Worm (Caenorhabditis elegans) whole organism, L4 larva: ENCODE measurements around the gene myrf-1.

ENCODE experiments used
- F26F4.8 ChIP-seq: fragments of 200-800 bp; sonication (Bioruptor generic); conservative IDR thresholded peaks from 2 replicates; pipeline ENCODE4 v1.3.6; 2022; ENCODE audit warnings: missing genetic modification characterization, missing compliant biosample characterization
- F44E2.7 ChIP-seq: fragments of 200-800 bp; sonication (Bioruptor generic); IDR thresholded peaks from 2 replicates; pipeline ENCODE4 v2.1.2; 2022; ENCODE audit warnings: missing genetic modification characterization, missing compliant biosample characterization
- F49E8.2 ChIP-seq: sonication (generic microtip); optimal IDR thresholded peaks from 2 replicates; lab custom pipeline; 2016; ENCODE audit warnings: missing compliant biosample characterization, mild to moderate bottlenecking, missing genetic modification characterization, borderline replicate concordance
- T26A8.4 ChIP-seq: fragments of 200-800 bp; sonication (Bioruptor generic); IDR thresholded peaks from 2 replicates; pipeline ENCODE4 v1.3.6; 2022; ENCODE audit warnings: missing genetic modification characterization, missing compliant biosample characterization
- Y5F2A.4 ChIP-seq: fragments of 200-800 bp; sonication (Bioruptor generic); optimal IDR thresholded peaks from 2 replicates; lab custom pipeline; 2018; ENCODE audit warnings: mild to moderate bottlenecking, missing genetic modification characterization, missing compliant biosample characterization
- ZK546.5 ChIP-seq, 2 experiments: sonication (generic microtip); optimal IDR thresholded peaks; 2 replicates each; lab custom pipeline; 2017; ENCODE audit warnings: missing biosample characterization in 2 of 2, missing genetic modification characterization in 2 of 2
- aha-1 ChIP-seq: fragments of 150-350 bp; peaks from one replicate; lab custom pipeline; 2014; ENCODE audit warnings: missing biosample characterization, missing genetic modification characterization
- ama-1 ChIP-seq: fragments of 150-350 bp; optimal IDR thresholded peaks from 2 replicates; lab custom pipeline; 2014; ENCODE audit warnings: inconsistent platforms, mixed read lengths
- arid-1 ChIP-seq: fragments of 200-800 bp; sonication (Bioruptor generic); conservative IDR thresholded peaks from 2 replicates; pipeline ENCODE4 v1.3.6; 2022; ENCODE audit warnings: missing genetic modification reagents, missing genetic modification characterization, missing compliant biosample characterization
- ceh-28 ChIP-seq: fragments of 150-350 bp; optimal IDR thresholded peaks from 2 replicates; lab custom pipeline; 2014; ENCODE audit warnings: missing biosample characterization, missing genetic modification reagents, missing genetic modification characterization
- ceh-44 ChIP-seq: fragments of 200-800 bp; sonication (Bioruptor generic); IDR thresholded peaks from 2 replicates; pipeline ENCODE4 v1.3.6; 2022; ENCODE audit warnings: missing genetic modification reagents, missing genetic modification characterization, missing compliant biosample characterization
- ceh-82 ChIP-seq: sonication (generic microtip); optimal IDR thresholded peaks from 2 replicates; lab custom pipeline; 2017; ENCODE audit warnings: missing biosample characterization, missing genetic modification characterization
- cey-2 ChIP-seq: sonication (generic microtip); optimal IDR thresholded peaks from 3 replicates; lab custom pipeline; 2017; ENCODE audit warnings: missing genetic modification characterization, mild to moderate bottlenecking, missing compliant biosample characterization, antibody characterized with exemption, borderline replicate concordance; ENCODE audit not compliant: insufficient read depth
- ctbp-1 ChIP-seq: fragments of 200-800 bp; sonication (Bioruptor generic); IDR thresholded peaks from 2 replicates; pipeline ENCODE4 v1.3.6; 2022; ENCODE audit warnings: missing genetic modification reagents, missing genetic modification characterization, missing compliant biosample characterization
- daf-16 ChIP-seq, 3 experiments: sonication (generic microtip); optimal IDR thresholded peaks; 2 replicates each; lab custom pipeline; 2016 to 2017; ENCODE audit warnings: missing genetic modification characterization in 3 of 3, missing genetic modification reagents in 3 of 3, mild to moderate bottlenecking in 2 of 3, missing compliant biosample characterization in 2 of 3, missing biosample characterization in 1 of 3, moderate library complexity in 1 of 3
- daf-8 ChIP-seq: fragments of 200-800 bp; sonication (Bioruptor generic); IDR thresholded peaks from 2 replicates; pipeline ENCODE4 v1.3.6; 2022; ENCODE audit warnings: missing genetic modification characterization, missing compliant biosample characterization
- dmd-6 ChIP-seq: fragments of 200-800 bp; sonication (Bioruptor generic); IDR thresholded peaks from 2 replicates; pipeline ENCODE4 v1.3.6; 2022; ENCODE audit warnings: missing genetic modification reagents, missing genetic modification characterization, missing compliant biosample characterization
- dmd-8 ChIP-seq: fragments of 200-800 bp; sonication (Bioruptor generic); IDR thresholded peaks from 2 replicates; pipeline ENCODE4 v1.3.6; 2022; ENCODE audit warnings: missing genetic modification characterization, missing compliant biosample characterization
- duxl-1 ChIP-seq: sonication (generic microtip); optimal IDR thresholded peaks from 2 replicates; lab custom pipeline; 2016; ENCODE audit warnings: mild to moderate bottlenecking, missing genetic modification characterization, moderate library complexity, missing compliant biosample characterization; ENCODE audit not compliant: poor library complexity
- dve-1 ChIP-seq: sonication (generic microtip); optimal IDR thresholded peaks from 2 replicates; lab custom pipeline; 2017; ENCODE audit warnings: antibody characterized with exemption, mild to moderate bottlenecking, missing genetic modification characterization, missing compliant biosample characterization; ENCODE audit not compliant: insufficient read depth
- hif-1 ChIP-seq, 2 experiments: sonication (generic microtip); optimal IDR thresholded peaks; 2 replicates each; lab custom pipeline; 2016 to 2017; ENCODE audit warnings: missing compliant biosample characterization in 2 of 2, missing genetic modification characterization in 2 of 2, missing genetic modification reagents in 2 of 2, missing genotype in 2 of 2, mild to moderate bottlenecking in 1 of 2
- hlh-30 ChIP-seq: sonication (generic microtip); optimal IDR thresholded peaks from 2 replicates; lab custom pipeline; 2017; ENCODE audit warnings: antibody characterized with exemption, mild to moderate bottlenecking, missing genetic modification characterization, missing compliant biosample characterization; ENCODE audit not compliant: insufficient read depth
- hmg-1.1 ChIP-seq: fragments of 200-800 bp; sonication (Bioruptor generic); IDR thresholded peaks from 2 replicates; pipeline ENCODE4 v1.3.6; 2022; ENCODE audit warnings: missing genetic modification reagents, missing genetic modification characterization, missing compliant biosample characterization
- lim-7 ChIP-seq: fragments of 200-800 bp; sonication (Bioruptor generic); IDR thresholded peaks from 2 replicates; pipeline ENCODE4 v1.3.6; 2022; ENCODE audit warnings: missing genetic modification characterization, missing compliant biosample characterization
- lin-1 ChIP-seq: fragments of 200-800 bp; sonication (Bioruptor generic); IDR thresholded peaks from 2 replicates; pipeline ENCODE4 v1.3.6; 2022; ENCODE audit warnings: missing genetic modification reagents, missing genetic modification characterization, missing compliant biosample characterization
- lin-13 ChIP-seq: fragments of 150-350 bp; optimal IDR thresholded peaks from 2 replicates; lab custom pipeline; 2014; ENCODE audit warnings: missing biosample characterization, missing genetic modification reagents, missing genetic modification characterization
- lin-15B ChIP-seq: fragments of 150-350 bp; sonication (generic microtip); optimal IDR thresholded peaks from 3 replicates; lab custom pipeline; 2014; ENCODE audit warnings: missing biosample characterization, missing genetic modification characterization
- lin-29 ChIP-seq: fragments of 200-800 bp; sonication (Bioruptor generic); IDR thresholded peaks from 2 replicates; pipeline ENCODE4 v1.3.6; 2022; ENCODE audit warnings: missing genetic modification reagents, missing genetic modification characterization, missing compliant biosample characterization
- madf-5 ChIP-seq, 2 experiments: fragments of 200-800 bp; sonication (Bioruptor generic); IDR thresholded peaks; 2 replicates each; pipeline ENCODE4 v1.3.6; 2022; ENCODE audit warnings: missing compliant biosample characterization in 2 of 2, missing genetic modification characterization in 2 of 2
- madf-9 ChIP-seq: fragments of 200-800 bp; sonication (Bioruptor generic); conservative IDR thresholded peaks from 2 replicates; pipeline ENCODE4 v1.3.6; 2022; ENCODE audit warnings: missing genetic modification reagents, missing genetic modification characterization, missing compliant biosample characterization
- mep-1 ChIP-seq: fragments of 150-350 bp; sonication (generic microtip); optimal IDR thresholded peaks from 3 replicates; lab custom pipeline; 2014; ENCODE audit warnings: missing biosample characterization, missing genetic modification characterization
- mxl-3 ChIP-seq: fragments of 200-800 bp; sonication (Bioruptor generic); optimal IDR thresholded peaks from 2 replicates; lab custom pipeline; 2018; ENCODE audit warnings: mild to moderate bottlenecking, missing genetic modification characterization, missing compliant biosample characterization
- nhr-10 ChIP-seq: fragments of 150-350 bp; optimal IDR thresholded peaks from 2 replicates; lab custom pipeline; 2014; ENCODE audit warnings: missing biosample characterization, missing genetic modification characterization
- nhr-11 ChIP-seq: fragments of 150-350 bp; optimal IDR thresholded peaks from 2 replicates; lab custom pipeline; 2014; ENCODE audit warnings: missing biosample characterization, missing genetic modification characterization
- nhr-42 ChIP-seq: fragments of 200-800 bp; sonication (Bioruptor generic); IDR thresholded peaks from 2 replicates; pipeline ENCODE4 v1.3.6; 2022; ENCODE audit warnings: missing genetic modification characterization, missing compliant biosample characterization
- nhr-76 ChIP-seq: fragments of 150-350 bp; optimal IDR thresholded peaks from 2 replicates; lab custom pipeline; 2014; ENCODE audit warnings: missing biosample characterization, missing genetic modification characterization
- nhr-77 ChIP-seq: fragments of 150-350 bp; optimal IDR thresholded peaks from 2 replicates; lab custom pipeline; 2014; ENCODE audit warnings: missing biosample characterization, missing genetic modification characterization
- saeg-2 ChIP-seq: fragments of 200-800 bp; sonication (Bioruptor generic); IDR thresholded peaks from 2 replicates; pipeline ENCODE4 v1.3.6; 2022; ENCODE audit warnings: missing genetic modification reagents, missing genetic modification characterization, missing compliant biosample characterization
- sdz-12 ChIP-seq: fragments of 200-800 bp; sonication (Bioruptor generic); optimal IDR thresholded peaks from 2 replicates; lab custom pipeline; 2018; ENCODE audit warnings: mild to moderate bottlenecking, missing genetic modification characterization, missing compliant biosample characterization
- spr-1 ChIP-seq: sonication (generic microtip); optimal IDR thresholded peaks from 2 replicates; lab custom pipeline; 2016; ENCODE audit warnings: mild to moderate bottlenecking, missing genetic modification characterization, missing compliant biosample characterization
- tra-1 ChIP-seq: fragments of 200-800 bp; sonication (Bioruptor generic); IDR thresholded peaks from 2 replicates; pipeline ENCODE4 v1.3.6; 2022; ENCODE audit warnings: missing genetic modification reagents, missing genetic modification characterization, missing compliant biosample characterization
- unc-39 ChIP-seq: sonication (generic microtip); optimal IDR thresholded peaks from 2 replicates; lab custom pipeline; 2017; ENCODE audit warnings: missing biosample characterization, missing genetic modification characterization
- unc-62 ChIP-seq, 3 experiments: fragments of 150-350 bp in 1 of 3; sonication (generic microtip); optimal IDR thresholded peaks in 2 of 3; peaks in 1 of 3; 1 replicate in 1 of 3; 2 replicates in 2 of 3; lab custom pipeline; 2014 to 2017; ENCODE audit warnings: missing biosample characterization in 3 of 3, missing genetic modification characterization in 3 of 3, missing genetic modification reagents in 3 of 3, missing genotype in 1 of 3
- vab-7 ChIP-seq: fragments of 200-800 bp; sonication (Bioruptor generic); IDR thresholded peaks from 2 replicates; pipeline ENCODE4 v1.3.6; 2022; ENCODE audit warnings: missing genetic modification reagents, missing genetic modification characterization, missing compliant biosample characterization
- zfp-3 ChIP-seq: fragments of 200-800 bp; sonication (Bioruptor generic); conservative IDR thresholded peaks from 2 replicates; pipeline ENCODE4 v1.3.6; 2022; ENCODE audit warnings: missing genetic modification reagents, missing genetic modification characterization, missing compliant biosample characterization

The myrf-1 gene

ce11 chrII:10544374-10544908 lies 42.1 kb upstream of the myrf-1 start (continued):
- TF ChIP-seq nhr-10 (tag; lab: Kevin White, UChicago) (no peak), ceh-44 (GFP tag; lab: Robert Waterston, UW) (no peak), dmd-8 (GFP tag; lab: Robert Waterston, UW) (no peak)

ce11 chrII:10543457-10544137 lies 41.3 kb upstream of the myrf-1 start:
- peak in 1 of 2 experiments; percentile 42 for TF ChIP-seq daf-16 (GFP tag; optimal IDR thresholded peaks at IDR 0.05; lab: Kevin White, UChicago)
- no peak for TF ChIP-seq daf-16 (tag; optimal IDR thresholded peaks at IDR 0.05; lab: Kevin White, UChicago)
- peak; percentile 57 for TF ChIP-seq nhr-77 (tag; lab: Kevin White, UChicago)
- TF ChIP-seq lim-7 (GFP tag; lab: Robert Waterston, UW), result peak; percentile 52
- TF ChIP-seq ZK546.5 (tag; optimal IDR thresholded peaks at IDR 0.05; lab: Kevin White, UChicago), result no peak
- TF ChIP-seq F44E2.7, result peak; percentile 80
- TF ChIP-seq sdz-12 (GFP tag; lab: Kevin White, UChicago), result no peak
- peak; percentile 8 for TF ChIP-seq Y5F2A.4
- peak; percentile 18; the same call in 1 of the 2 replicates for TF ChIP-seq saeg-2 (GFP tag; lab: Robert Waterston, UW)
- TF ChIP-seq F49E8.2 (tag; lab: Kevin White, UChicago), result peak; percentile 5
- 0 out of 2 replicates have a peak, but pooled peaks have one; percentile 50 for TF ChIP-seq tra-1 (GFP tag; lab: Robert Waterston, UW)
- peak; percentile 17 for TF ChIP-seq mep-1 (tag; lab: Kevin White, UChicago)
- TF ChIP-seq lin-13 (GFP tag; lab: Kevin White, UChicago), result peak; percentile 40
- TF ChIP-seq dve-1 (tag; lab: Kevin White, UChicago), result no peak
- no peak for TF ChIP-seq daf-8
- peak; percentile 6; the same call in 1 of the 2 replicates for TF ChIP-seq T26A8.4 (GFP tag; lab: Robert Waterston, UW)
- TF ChIP-seq nhr-11 (tag; lab: Kevin White, UChicago), result peak; percentile 45
- TF ChIP-seq nhr-42 (GFP tag; lab: Robert Waterston, UW), result peak; percentile 49
- peak; percentile 16 for TF ChIP-seq ama-1 (lab: Kevin White, UChicago)
- TF ChIP-seq dmd-6 (GFP tag; lab: Robert Waterston, UW), result peak; percentile 14
- TF ChIP-seq lin-1, result no peak
- 0 out of 2 replicates have a peak, but pooled peaks have one; percentile 3 for TF ChIP-seq madf-9 (GFP tag; lab: Robert Waterston, UW)
- no peak for TF ChIP-seq hif-1 (tag; optimal IDR thresholded peaks at IDR 0.05; lab: Kevin White, UChicago)
- peak; percentile 12; the same call in 1 of the 2 replicates for TF ChIP-seq arid-1 (GFP tag; lab: Robert Waterston, UW)
- peak; percentile 2 for TF ChIP-seq unc-39
- TF ChIP-seq spr-1 (tag; lab: Kevin White, UChicago), result no peak
- TF ChIP-seq duxl-1 (tag; lab: Kevin White, UChicago), result peak; percentile 42
- TF ChIP-seq lin-15B (tag; lab: Kevin White, UChicago), result peak; percentile 2
- TF ChIP-seq hlh-30 (tag; lab: Kevin White, UChicago), result peak; percentile 22
- TF ChIP-seq ceh-28, result no peak
- no peak for TF ChIP-seq ceh-44 (GFP tag; lab: Robert Waterston, UW)
- peak; percentile 31; the same call in 1 of the 2 replicates for TF ChIP-seq vab-7 (GFP tag; lab: Robert Waterston, UW)
- no peak for TF ChIP-seq F26F4.8 (GFP tag; lab: Robert Waterston, UW)
- peak; percentile 37; the same call in 1 of the 2 replicates for TF ChIP-seq lin-29 (GFP tag; lab: Robert Waterston, UW)
- TF ChIP-seq ceh-82 (tag; lab: Kevin White, UChicago), result no peak
- TF ChIP-seq unc-62 (GFP tag; optimal IDR thresholded peaks at IDR 0.05 in 1 of 2; lab: Kevin White, UChicago), result peak in 1 of 2 experiments; percentile 22
- TF ChIP-seq unc-62 (tag; optimal IDR thresholded peaks at IDR 0.05; lab: Kevin White, UChicago), result no peak
- TF ChIP-seq madf-5 (GFP tag; IDR thresholded peaks at IDR 0.05; lab: Robert Waterston, UW), result 0 out of 4 replicates have a peak, but pooled peaks of 1 of the 2 experiments have one; percentile 41
- peak; percentile 61; the same call in 1 of the 2 replicates for TF ChIP-seq zfp-3 (GFP tag; lab: Robert Waterston, UW)
- peak; percentile 53 for TF ChIP-seq mxl-3 (GFP tag; lab: Kevin White, UChicago)
- no peak for TF ChIP-seq nhr-76 (tag; lab: Kevin White, UChicago)
- TF ChIP-seq aha-1 (tag; lab: Kevin White, UChicago), result peak; percentile 95
- peak; percentile 45; the same call in 1 of the 2 replicates for TF ChIP-seq ctbp-1
- TF ChIP-seq cey-2 (tag; lab: Kevin White, UChicago), result peak; percentile 23
- TF ChIP-seq hmg-1.1 (GFP tag; lab: Robert Waterston, UW), result no peak; the same call in 1 of the 2 replicates
